Worm (Caenorhabditis elegans): ENCODE data around the gene klo-2.

- TF ChIP-seq lin-13 (tag; optimal IDR thresholded peaks at IDR 0.05): no peak
- TF ChIP-seq mep-1 (tag; optimal IDR thresholded peaks at IDR 0.05): no peak
- no peak for TF ChIP-seq sptf-1 (tag; optimal IDR thresholded peaks at IDR 0.05)
- TF ChIP-seq nhr-28 (tag; optimal IDR thresholded peaks at IDR 0.05): no peak
- TF ChIP-seq unc-62 (GFP tag; optimal IDR thresholded peaks at IDR 0.05): no peak
- no peak for TF ChIP-seq ces-1 (GFP tag; optimal IDR thresholded peaks at IDR 0.05)
- TF ChIP-seq snpc-4 (tag; optimal IDR thresholded peaks at IDR 0.05): no peak
These were observed 27.5 kb downstream of the klo-2 start, which contains the start of gene smg-6 for ce11 chrIII:2473554-2473953.
